Worm (Caenorhabditis elegans): ENCODE measurements around the gene C44B11.4.

Gene C44B11.4

DNA sequence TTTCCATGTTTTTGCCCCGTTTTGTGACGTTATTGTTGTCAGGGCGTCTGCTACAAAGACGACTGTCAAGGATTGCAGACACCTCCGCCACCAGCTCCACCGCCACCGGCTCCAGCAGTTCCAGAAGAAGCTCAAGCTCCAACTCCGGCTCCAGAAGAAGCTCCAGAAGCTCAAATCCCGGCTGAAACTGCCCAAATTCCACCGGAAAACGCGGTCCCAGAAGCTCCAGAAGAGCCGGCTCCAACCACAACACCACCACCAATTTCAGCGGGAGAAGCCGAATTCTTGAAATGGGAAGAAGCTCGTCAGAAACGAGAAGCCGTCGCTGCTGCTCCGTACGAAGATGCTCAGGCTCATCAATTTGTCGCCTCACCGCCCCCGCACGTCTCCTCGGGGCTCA lies 33.2 kb upstream of the C44B11.4 start:
- TF ChIP-seq elt-2 (tag; optimal IDR thresholded peaks at IDR 0.05), result no peak
- TF ChIP-seq ceh-22 (tag; optimal IDR thresholded peaks at IDR 0.05), result no peak
- TF ChIP-seq K02D7.2 (tag; optimal IDR thresholded peaks at IDR 0.05), result no peak
- no peak for TF ChIP-seq lin-11 (tag; optimal IDR thresholded peaks at IDR 0.05)
- TF ChIP-seq hlh-8 (tag; optimal IDR thresholded peaks at IDR 0.05), result no peak
- no peak for TF ChIP-seq ceh-18 (tag; optimal IDR thresholded peaks at IDR 0.05)
- no peak for TF ChIP-seq unc-86 (tag; optimal IDR thresholded peaks at IDR 0.05)
- no peak for TF ChIP-seq ama-1 (optimal IDR thresholded peaks at IDR 0.05)
- no peak for TF ChIP-seq pqm-1 (tag; optimal IDR thresholded peaks at IDR 0.05)
- no peak for TF ChIP-seq mec-3 (tag; optimal IDR thresholded peaks at IDR 0.05; ENCODE audit: borderline replicate concordance)
- no peak for TF ChIP-seq K09A11.1 (tag; optimal IDR thresholded peaks at IDR 0.05; ENCODE audit: insufficient read depth)
- TF ChIP-seq unc-55 (GFP tag; optimal IDR thresholded peaks at IDR 0.05), result no peak

DNA sequence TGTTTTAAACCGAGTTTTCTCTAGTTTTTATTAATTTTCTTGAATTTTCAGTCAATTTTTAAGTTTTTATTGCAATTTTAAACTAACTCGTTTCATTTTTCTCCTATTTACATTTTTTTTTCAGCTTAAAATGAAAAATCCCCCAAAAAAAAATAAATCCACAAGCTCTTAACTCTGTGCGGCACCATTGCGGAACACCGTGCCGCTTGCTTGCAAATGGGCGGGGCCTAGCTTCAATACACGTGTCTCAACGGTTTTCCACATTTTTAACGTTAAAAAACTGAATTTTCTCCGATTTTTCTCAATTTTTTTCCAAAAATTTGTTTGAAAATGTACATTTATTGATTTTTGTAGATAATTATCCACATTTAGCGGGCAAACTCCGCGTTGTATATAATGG lies 31.4 kb upstream of the C44B11.4 start, which contains the start of gene R148.3:
Gene R148.3, plus strand, starts transcription at position 347 of the 400 bp plus-strand sequence.
- TF ChIP-seq npax-4 (tag; optimal IDR thresholded peaks at IDR 0.05) (peak; percentile 70), fkh-10 (GFP tag; optimal IDR thresholded peaks at IDR 0.05) (no peak), pros-1 (tag; optimal IDR thresholded peaks at IDR 0.05) (no peak), ahr-1 (tag; optimal IDR thresholded peaks at IDR 0.05) (peak; percentile 85), pqm-1 (tag; optimal IDR thresholded peaks at IDR 0.05) (no peak), pat-9 (tag; optimal IDR thresholded peaks at IDR 0.05) (peak; percentile 75), ceh-22 (tag; optimal IDR thresholded peaks at IDR 0.05) (no peak), fax-1 (tag; optimal IDR thresholded peaks at IDR 0.05) (peak; percentile 79), hlh-15 (tag; optimal IDR thresholded peaks at IDR 0.05) (peak; percentile 58), unc-3 (GFP tag; conservative IDR thresholded peaks at IDR 0.05) (peak; percentile 51; the same call in 1 of the 2 replicates), unc-3 (tag; optimal IDR thresholded peaks at IDR 0.05) (peak; percentile 81), ceh-18 (tag; optimal IDR thresholded peaks at IDR 0.05) (peak; percentile 37), dmd-4 (tag; optimal IDR thresholded peaks at IDR 0.05; ENCODE audit: borderline replicate concordance) (peak; percentile 78), T23F11.4 (GFP tag; optimal IDR thresholded peaks at IDR 0.05) (peak; percentile 68), pax-1 (tag; optimal IDR thresholded peaks at IDR 0.05) (no peak), gmeb-2 (tag; optimal IDR thresholded peaks at IDR 0.05) (peak; percentile 84), ceh-24 (tag; optimal IDR thresholded peaks at IDR 0.05) (peak; percentile 42), elt-4 (tag; optimal IDR thresholded peaks at IDR 0.05) (no peak), ttx-3 (tag; optimal IDR thresholded peaks at IDR 0.05) (peak; percentile 85), zip-5 (tag; optimal IDR thresholded peaks at IDR 0.05) (peak; percentile 72), syd-9 (tag; optimal IDR thresholded peaks at IDR 0.05) (peak; percentile 66), ztf-16 (tag; optimal IDR thresholded peaks at IDR 0.05) (peak; percentile 90), ets-4 (tag; optimal IDR thresholded peaks at IDR 0.05) (peak; percentile 42), hlh-6 (tag; optimal IDR thresholded peaks at IDR 0.05) (peak; percentile 86), ceh-31 (tag; optimal IDR thresholded peaks at IDR 0.05) (peak; percentile 69), hlh-8 (tag; optimal IDR thresholded peaks at IDR 0.05) (peak; percentile 75), pha-4 (tag; optimal IDR thresholded peaks at IDR 0.05) (no peak), ceh-2 (tag; optimal IDR thresholded peaks at IDR 0.05) (peak; percentile 77), madf-2 (tag; optimal IDR thresholded peaks at IDR 0.05) (peak; percentile 64), sox-4 (tag; optimal IDR thresholded peaks at IDR 0.05) (peak; percentile 84), odd-2 (tag; optimal IDR thresholded peaks at IDR 0.05) (peak; percentile 81), ref-2 (tag; optimal IDR thresholded peaks at IDR 0.05) (peak; percentile 76), elt-2 (tag; optimal IDR thresholded peaks at IDR 0.05) (peak; percentile 88), mec-3 (tag; optimal IDR thresholded peaks at IDR 0.05; ENCODE audit: borderline replicate concordance) (no peak), hlh-30 (tag; optimal IDR thresholded peaks at IDR 0.05; ENCODE audit: insufficient read depth) (no peak), hlh-13 (GFP tag; optimal IDR thresholded peaks at IDR 0.05) (peak; percentile 15), ceh-9 (tag; optimal IDR thresholded peaks at IDR 0.05) (no peak), unc-86 (tag; optimal IDR thresholded peaks at IDR 0.05) (peak; percentile 87), ceh-6 (GFP tag; optimal IDR thresholded peaks at IDR 0.05) (peak; percentile 37), pag-3 (tag; optimal IDR thresholded peaks at IDR 0.05; ENCODE audit: borderline replicate concordance) (no peak), eyg-1 (tag; optimal IDR thresholded peaks at IDR 0.05) (peak; percentile 33), ceh-14 (tag; optimal IDR thresholded peaks at IDR 0.05) (peak; percentile 91), ceh-34 (tag; optimal IDR thresholded peaks at IDR 0.05) (peak; percentile 74), nhr-11 (tag; optimal IDR thresholded peaks at IDR 0.05) (no peak), dve-1 (tag; optimal IDR thresholded peaks at IDR 0.05) (peak; percentile 20), sox-2 (GFP tag; IDR thresholded peaks at IDR 0.05) (no peak)

All from whole organism, late embryonic.